Worm (Caenorhabditis elegans): ENCODE measurements around the gene nlp-67.

ce11 chrX:16159359-16159758, 24.8 kb upstream of the nlp-67 start:
- TF ChIP-seq B0310.2 (tag; optimal IDR thresholded peaks at IDR 0.05): no peak
- TF ChIP-seq sea-1 (GFP tag; conservative IDR thresholded peaks at IDR 0.05): no peak
- no peak for TF ChIP-seq scrt-1 (GFP tag; IDR thresholded peaks at IDR 0.05)
- no peak for TF ChIP-seq ama-1 (optimal IDR thresholded peaks at IDR 0.05)
- TF ChIP-seq hmbx-1 (tag; optimal IDR thresholded peaks at IDR 0.05): no peak
- TF ChIP-seq F13C5.2 (tag; optimal IDR thresholded peaks at IDR 0.05): no peak
- no peak for TF ChIP-seq ets-7 (tag; optimal IDR thresholded peaks at IDR 0.05)
- TF ChIP-seq flt-1 (GFP tag; IDR thresholded peaks at IDR 0.05): no peak
- TF ChIP-seq tbx-37 (GFP tag; conservative IDR thresholded peaks at IDR 0.05): no peak
- no peak for TF ChIP-seq hnd-1 (tag; optimal IDR thresholded peaks at IDR 0.05)

Data from whole organism, early embryonic.